Worm (Caenorhabditis elegans): ENCODE measurements around the gene ttr-34.

Gene ttr-34

ce11 chrX:13104966-13105365, 34.6 kb upstream of the ttr-34 start, which contains the start of gene F17H10.1 (continued):
- no peak for TF ChIP-seq nhr-237 (tag; optimal IDR thresholded peaks at IDR 0.05)
- TF ChIP-seq ztf-4 (tag; optimal IDR thresholded peaks at IDR 0.05), result peak; percentile 38
- peak in 2 of 3 experiments; percentile 12 to 69 for TF ChIP-seq ceh-82 (tag; optimal IDR thresholded peaks at IDR 0.05)
- peak; percentile 50 to 81 for TF ChIP-seq lin-35 (GFP tag; optimal IDR thresholded peaks at IDR 0.05)
- TF ChIP-seq nhr-12 (tag; optimal IDR thresholded peaks at IDR 0.05), result no peak
- peak; percentile 86 for TF ChIP-seq unc-130 (tag; optimal IDR thresholded peaks at IDR 0.05)
- no peak for TF ChIP-seq hlh-17 (GFP tag; optimal IDR thresholded peaks at IDR 0.05; ENCODE audit: borderline replicate concordance)
- peak; percentile 19 for TF ChIP-seq pax-3 (tag; optimal IDR thresholded peaks at IDR 0.05)
- TF ChIP-seq zag-1 (tag; optimal IDR thresholded peaks at IDR 0.05), result no peak
- TF ChIP-seq snpc-4 (tag; optimal IDR thresholded peaks at IDR 0.05), result peak; percentile 3
- peak; percentile 90 for TF ChIP-seq nhr-85 (tag)
- no peak for TF ChIP-seq isw-1 (GFP tag; IDR thresholded peaks at IDR 0.05)
- TF ChIP-seq unc-86 (tag; optimal IDR thresholded peaks at IDR 0.05), result no peak
- no peak for TF ChIP-seq ets-5 (GFP tag; IDR thresholded peaks at IDR 0.05)
- peak; percentile 90 for TF ChIP-seq elt-2 (tag; optimal IDR thresholded peaks at IDR 0.05)
- peak; percentile 72 for TF ChIP-seq tbx-2 (tag; optimal IDR thresholded peaks at IDR 0.05)
- TF ChIP-seq nhr-20 (tag; optimal IDR thresholded peaks at IDR 0.05), result peak; percentile 93
- TF ChIP-seq hpl-2 (GFP tag; optimal IDR thresholded peaks at IDR 0.05), result no peak
- no peak for TF ChIP-seq unc-98 (GFP tag; IDR thresholded peaks at IDR 0.05)
- no peak for TF ChIP-seq ceh-63 (GFP tag; optimal IDR thresholded peaks at IDR 0.05)
- TF ChIP-seq rnt-1 (tag; optimal IDR thresholded peaks at IDR 0.05), result peak; percentile 91
- TF ChIP-seq mab-9 (GFP tag; IDR thresholded peaks at IDR 0.05), result no peak
- TF ChIP-seq blmp-1 (tag; optimal IDR thresholded peaks at IDR 0.05), result peak; percentile 97
- TF ChIP-seq nhr-47 (tag; optimal IDR thresholded peaks at IDR 0.05), result no peak
- TF ChIP-seq snu-23 (GFP tag; optimal IDR thresholded peaks at IDR 0.05), result peak; percentile 90
- no peak for TF ChIP-seq grh-1 (GFP tag; IDR thresholded peaks at IDR 0.05)
- no peak for TF ChIP-seq sptf-1 (tag; optimal IDR thresholded peaks at IDR 0.05)
- no peak for TF ChIP-seq nhr-28 (tag; optimal IDR thresholded peaks at IDR 0.05)
- TF ChIP-seq xbp-1 (tag; optimal IDR thresholded peaks at IDR 0.05), result peak; percentile 46
- no peak for TF ChIP-seq nhr-11 (tag; optimal IDR thresholded peaks at IDR 0.05)
- no peak for TF ChIP-seq nhr-84 (tag; optimal IDR thresholded peaks at IDR 0.05)
- TF ChIP-seq sup-37 (GFP tag; optimal IDR thresholded peaks at IDR 0.05), result no peak

ce11 chrX:13106177-13106761, 33.3 kb upstream of the ttr-34 start:
- TF ChIP-seq mdl-1 (tag; optimal IDR thresholded peaks at IDR 0.05) (peak in 1 of 2 experiments; percentile 49), sox-4 (tag; optimal IDR thresholded peaks at IDR 0.05) (no peak), rnt-1 (tag; optimal IDR thresholded peaks at IDR 0.05) (peak; percentile 34), lin-14 (GFP tag; optimal IDR thresholded peaks at IDR 0.05) (peak; percentile 50), nhr-71 (tag; optimal IDR thresholded peaks at IDR 0.05) (peak; percentile 81), nhr-20 (tag; optimal IDR thresholded peaks at IDR 0.05) (peak; percentile 41), unc-62 (GFP tag; optimal IDR thresholded peaks at IDR 0.05) (no peak), elt-2 (tag; optimal IDR thresholded peaks at IDR 0.05) (peak; percentile 7), ztf-4 (tag; optimal IDR thresholded peaks at IDR 0.05) (peak; percentile 49), snu-23 (GFP tag; optimal IDR thresholded peaks at IDR 0.05) (peak; percentile 32)

ce11 chrX:13108664-13109063, 30.9 kb upstream of the ttr-34 start:
- TF ChIP-seq lin-14 (GFP tag; optimal IDR thresholded peaks at IDR 0.05), result no peak
- no peak for TF ChIP-seq hlh-17 (GFP tag; optimal IDR thresholded peaks at IDR 0.05; ENCODE audit: borderline replicate concordance)
- TF ChIP-seq rnt-1 (tag; optimal IDR thresholded peaks at IDR 0.05), result no peak
- TF ChIP-seq nhr-20 (tag; optimal IDR thresholded peaks at IDR 0.05), result peak; percentile 6
- TF ChIP-seq efl-3 (GFP tag; optimal IDR thresholded peaks at IDR 0.05), result no peak
- TF ChIP-seq isw-1 (GFP tag; IDR thresholded peaks at IDR 0.05), result no peak
- TF ChIP-seq elt-3 (tag; optimal IDR thresholded peaks at IDR 0.05), result no peak
- peak; percentile 12 for TF ChIP-seq elt-2 (tag; optimal IDR thresholded peaks at IDR 0.05)
- TF ChIP-seq nhr-90 (tag; optimal IDR thresholded peaks at IDR 0.05; ENCODE audit: poor library complexity), result peak; percentile 3
- no peak for TF ChIP-seq skn-1 (tag; optimal IDR thresholded peaks at IDR 0.05)
- no peak for TF ChIP-seq nhr-11 (tag; optimal IDR thresholded peaks at IDR 0.05)
- peak; percentile 30 for TF ChIP-seq nhr-71 (tag; optimal IDR thresholded peaks at IDR 0.05)
- no peak for TF ChIP-seq fkh-8 (tag; optimal IDR thresholded peaks at IDR 0.05)
- TF ChIP-seq nhr-85 (tag), result peak; percentile 48
- TF ChIP-seq ama-1 (optimal IDR thresholded peaks at IDR 0.05), result peak; percentile 12
- TF ChIP-seq ceh-88 (GFP tag; IDR thresholded peaks at IDR 0.05), result no peak
